Fruit fly (Drosophila melanogaster): ENCODE results near the gene CG34348.

- TF ChIP-seq fd85E (GFP tag; optimal IDR thresholded peaks at IDR 0.05) = no peak
- TF ChIP-seq CG32006 (GFP tag; optimal IDR thresholded peaks at IDR 0.05) = no peak
- TF ChIP-seq ss (GFP tag; optimal IDR thresholded peaks at IDR 0.05) = no peak
- TF ChIP-seq CG4318 (GFP tag; optimal IDR thresholded peaks at IDR 0.05) = no peak
- no peak for TF ChIP-seq Gug (GFP tag; IDR thresholded peaks at IDR 0.05)
- TF ChIP-seq spab (GFP tag; optimal IDR thresholded peaks at IDR 0.05) = no peak
- no peak for TF ChIP-seq CG9139 (GFP tag; optimal IDR thresholded peaks at IDR 0.05)
- no peak for TF ChIP-seq OdsH (GFP tag; optimal IDR thresholded peaks at IDR 0.05)
- no peak for TF ChIP-seq CG11294 (GFP tag; IDR thresholded peaks at IDR 0.05)
- TF ChIP-seq CG16779 (tag; optimal IDR thresholded peaks at IDR 0.05) = no peak
- TF ChIP-seq Eip78C (GFP tag) = no peak
- TF ChIP-seq CG7368 (GFP tag; optimal IDR thresholded peaks at IDR 0.05) = no peak
- TF ChIP-seq svp (GFP tag) = no peak
- no peak for TF ChIP-seq CG34406 (GFP tag; optimal IDR thresholded peaks at IDR 0.05)
Measured at dm6 chrX:11356648-11357047, 17.0 kb downstream of the CG34348 start.
